Worm (Caenorhabditis elegans) whole organism, L2 larva: ENCODE results near the gene F47G9.4.

Experiments
- egl-27 ChIP-seq: sonication (generic microtip); optimal IDR thresholded peaks from 3 replicates; lab custom pipeline; 2017; ENCODE audit warnings: missing biosample characterization, missing genetic modification reagents, missing genetic modification characterization
- lin-39 ChIP-seq: fragments of 150-350 bp; optimal IDR thresholded peaks from 2 replicates; lab custom pipeline; 2014; ENCODE audit warnings: missing biosample characterization, missing genetic modification reagents, missing genetic modification characterization
- mbf-1 ChIP-seq: sonication (generic microtip); optimal IDR thresholded peaks from 2 replicates; lab custom pipeline; 2017; ENCODE audit warnings: missing biosample characterization, missing genetic modification characterization
- nhr-11 ChIP-seq: fragments of 150-350 bp; optimal IDR thresholded peaks from 2 replicates; lab custom pipeline; 2014; ENCODE audit warnings: missing biosample characterization, missing genetic modification characterization
- nhr-237 ChIP-seq: fragments of 150-350 bp; optimal IDR thresholded peaks from 2 replicates; lab custom pipeline; 2014; ENCODE audit warnings: missing biosample characterization, missing genetic modification characterization
- skn-1 ChIP-seq: sonication (generic microtip); optimal IDR thresholded peaks from 2 replicates; lab custom pipeline; 2017; ENCODE audit warnings: missing biosample characterization, missing genetic modification characterization
- zag-1 ChIP-seq: fragments of 150-350 bp; optimal IDR thresholded peaks from 2 replicates; lab custom pipeline; 2014; ENCODE audit warnings: missing biosample characterization, missing genetic modification characterization

DNA sequence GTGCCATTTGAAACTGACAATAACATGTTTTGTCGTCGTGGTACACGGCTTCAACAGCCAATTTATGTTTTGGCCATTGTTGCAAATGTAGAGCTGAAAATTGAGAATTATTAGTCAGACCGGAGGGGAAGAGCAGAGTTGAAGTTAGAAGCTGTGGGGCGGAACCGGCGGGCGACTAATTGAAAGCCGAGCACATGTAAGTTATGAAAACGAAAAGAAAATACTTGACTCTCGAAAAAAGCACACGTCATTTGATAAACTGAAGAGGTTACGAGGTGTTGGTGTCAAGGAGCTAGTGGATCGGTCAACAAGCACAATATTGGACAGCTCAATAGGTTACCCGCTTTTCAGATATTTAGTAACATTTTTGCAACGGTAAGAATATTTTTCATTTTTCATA lies 44.5 kb upstream of the F47G9.4 start, which contains the start of gene dop-5:
- TF ChIP-seq zag-1 (tag; lab: Kevin White, UChicago), result no peak
- TF ChIP-seq nhr-237 (tag; lab: Kevin White, UChicago), result no peak
- TF ChIP-seq lin-39 (tag; lab: Kevin White, UChicago), result no peak
- TF ChIP-seq nhr-11 (tag; lab: Kevin White, UChicago), result no peak
- TF ChIP-seq skn-1 (tag; lab: Kevin White, UChicago), result no peak
- no peak for TF ChIP-seq egl-27
- no peak for TF ChIP-seq mbf-1 (tag; lab: Kevin White, UChicago)
